Fruit fly (Drosophila melanogaster) whole organism, embryonic: ENCODE measurements around the gene Ntf-2r.

Source experiments
- Ada2b ChIP-seq: fragments of 200-800 bp; sonication (Bioruptor generic); IDR thresholded peaks from 2 replicates; pipeline ENCODE4 v1.3.6; 2022; ENCODE audit warnings: missing biosample characterization, missing genetic modification characterization
- B-H2 ChIP-seq: fragments of 200-800 bp; sonication (Bioruptor generic); optimal IDR thresholded peaks from 2 replicates; lab custom pipeline; 2018; ENCODE audit warnings: missing biosample characterization, mild to moderate bottlenecking, missing genetic modification characterization
- CG10321 ChIP-seq: fragments of 200-800 bp; sonication (Bioruptor generic); IDR thresholded peaks from 2 replicates; pipeline ENCODE4 v1.3.6; 2022; ENCODE audit warnings: missing biosample characterization, missing genetic modification characterization
- CG10366 ChIP-seq: fragments of 200-800 bp; sonication (Bioruptor generic); IDR thresholded peaks from 2 replicates; pipeline ENCODE4 v1.3.6; 2022; ENCODE audit warnings: missing biosample characterization, missing genetic modification characterization
- CG10431 ChIP-seq: fragments of 200-800 bp; sonication (Bioruptor generic); optimal IDR thresholded peaks from 3 replicates; lab custom pipeline; 2018; ENCODE audit warnings: missing biosample characterization, mild to moderate bottlenecking, missing genetic modification characterization
- CG10462 ChIP-seq: fragments of 200-800 bp; sonication (Bioruptor generic); optimal IDR thresholded peaks from 2 replicates; lab custom pipeline; 2016; ENCODE audit warnings: missing biosample characterization, missing genetic modification characterization
- CG11085 ChIP-seq: fragments of 200-800 bp; sonication (Bioruptor generic); IDR thresholded peaks from 2 replicates; pipeline ENCODE4 v1.3.6; 2022; ENCODE audit warnings: missing biosample characterization, missing genetic modification characterization
- CG12942 ChIP-seq: fragments of 200-800 bp; sonication (Bioruptor generic); optimal IDR thresholded peaks from 3 replicates; lab custom pipeline; 2016; ENCODE audit warnings: missing biosample characterization, missing genetic modification characterization
- CG13775 ChIP-seq: fragments of 200-800 bp; sonication (Bioruptor generic); optimal IDR thresholded peaks from 3 replicates; lab custom pipeline; 2017; ENCODE audit warnings: missing biosample characterization, mild to moderate bottlenecking, missing genetic modification characterization
- CG14014 ChIP-seq: fragments of 200-800 bp; sonication (Bioruptor generic); IDR thresholded peaks from 2 replicates; pipeline ENCODE4 v1.3.6; 2022; ENCODE audit warnings: missing biosample characterization, missing genetic modification characterization
- CG14965 ChIP-seq: fragments of 200-800 bp; sonication (Bioruptor generic); optimal IDR thresholded peaks from 2 replicates; lab custom pipeline; 2016; ENCODE audit warnings: missing biosample characterization, missing genetic modification characterization, borderline replicate concordance
- CG1602 ChIP-seq: fragments of 200-800 bp; sonication (Bioruptor generic); optimal IDR thresholded peaks from 3 replicates; lab custom pipeline; 2016; ENCODE audit warnings: missing biosample characterization, missing genetic modification characterization
- CG17802 ChIP-seq: fragments of 200-800 bp; sonication (Bioruptor generic); optimal IDR thresholded peaks from 2 replicates; lab custom pipeline; 2018; ENCODE audit warnings: missing biosample characterization, mild to moderate bottlenecking, missing genetic modification characterization, moderate library complexity
- CG18262 ChIP-seq: fragments of 200-800 bp; optimal IDR thresholded peaks from 3 replicates; lab custom pipeline; 2019; ENCODE audit warnings: missing biosample characterization, mild to moderate bottlenecking, missing genetic modification characterization, moderate library complexity
- CG18764 ChIP-seq: fragments of 200-800 bp; sonication (Bioruptor generic); optimal IDR thresholded peaks from 3 replicates; lab custom pipeline; 2016; ENCODE audit warnings: missing biosample characterization, missing genetic modification characterization
- CG2199 ChIP-seq: fragments of 200-800 bp; sonication (Bioruptor generic); IDR thresholded peaks from 3 replicates; pipeline ENCODE4 v1.3.6; 2022; ENCODE audit warnings: missing biosample characterization, missing genetic modification characterization
- CG30403 ChIP-seq: fragments of 200-800 bp; sonication (Bioruptor generic); optimal IDR thresholded peaks from 3 replicates; lab custom pipeline; 2016; ENCODE audit warnings: missing biosample characterization, missing genetic modification characterization
- CG3847 ChIP-seq: fragments of 200-800 bp; sonication (Bioruptor generic); IDR thresholded peaks from 2 replicates; pipeline ENCODE4 v1.3.6; 2022; ENCODE audit warnings: missing biosample characterization, missing genetic modification characterization
- CG4730 ChIP-seq: fragments of 200-800 bp; sonication (Bioruptor generic); IDR thresholded peaks from 2 replicates; pipeline ENCODE4 v1.3.6; 2022; ENCODE audit warnings: missing biosample characterization, missing genetic modification characterization
- CG6272 ChIP-seq: fragments of 200-800 bp; sonication (Bioruptor generic); IDR thresholded peaks from 2 replicates; pipeline ENCODE4 v1.3.6; 2022; ENCODE audit warnings: missing biosample characterization, missing genetic modification characterization
- CG8290 ChIP-seq, 3 experiments: fragments of 200-800 bp; sonication (Bioruptor generic); optimal IDR thresholded peaks; 2 replicates each; lab custom pipeline; 2016 to 2019; ENCODE audit warnings: missing biosample characterization in 3 of 3, missing genetic modification characterization in 3 of 3, mild to moderate bottlenecking in 2 of 3, moderate library complexity in 1 of 3
- CG8478 ChIP-seq: fragments of >200 bp; optimal IDR thresholded peaks from 2 replicates; lab custom pipeline; 2018
- CoRest ChIP-seq: fragments of 200-800 bp; sonication (Bioruptor generic); optimal IDR thresholded peaks from 3 replicates; lab custom pipeline; 2018; ENCODE audit warnings: missing biosample characterization, mild to moderate bottlenecking, missing genetic modification characterization, moderate library complexity
- CrebB ChIP-seq: fragments of 200-800 bp; sonication (Bioruptor generic); optimal IDR thresholded peaks from 3 replicates; lab custom pipeline; 2018; ENCODE audit warnings: missing biosample characterization, mild to moderate bottlenecking, missing genetic modification characterization
- Dp ChIP-seq: fragments of 200-800 bp; sonication (Bioruptor generic); optimal IDR thresholded peaks from 2 replicates; lab custom pipeline; 2018; ENCODE audit warnings: missing biosample characterization, mild to moderate bottlenecking, missing genetic modification characterization, moderate library complexity
- Fer2 ChIP-seq: fragments of 200-800 bp; sonication (Bioruptor generic); optimal IDR thresholded peaks from 2 replicates; lab custom pipeline; 2018; ENCODE audit warnings: missing biosample characterization, mild to moderate bottlenecking, missing genetic modification characterization, moderate library complexity
- HHEX ChIP-seq: fragments of 200-800 bp; sonication (Bioruptor generic); optimal IDR thresholded peaks from 3 replicates; lab custom pipeline; 2017; ENCODE audit warnings: missing biosample characterization, mild to moderate bottlenecking, missing genetic modification characterization, missing genetic modification reagents
- HLH3B ChIP-seq: fragments of 200-800 bp; sonication (Bioruptor generic); IDR thresholded peaks from 2 replicates; pipeline ENCODE4 v1.3.6; 2022; ENCODE audit warnings: missing biosample characterization, missing genetic modification characterization
- Hmr ChIP-seq: fragments of 200-800 bp; sonication (Bioruptor generic); optimal IDR thresholded peaks from 3 replicates; lab custom pipeline; 2017; ENCODE audit warnings: mild to moderate bottlenecking, missing biosample characterization, missing genetic modification reagents, missing genetic modification characterization
- Kr ChIP-seq: fragments of 200-800 bp; sonication (Bioruptor generic); optimal IDR thresholded peaks from 2 replicates; lab custom pipeline; 2017; ENCODE audit warnings: missing biosample characterization, mild to moderate bottlenecking, missing genetic modification characterization
- NK7.1 ChIP-seq: fragments of 200-800 bp; sonication (Bioruptor generic); optimal IDR thresholded peaks from 3 replicates; lab custom pipeline; 2016; ENCODE audit warnings: missing biosample characterization, missing genetic modification characterization
- Opbp ChIP-seq: fragments of 200-800 bp; sonication (Bioruptor generic); IDR thresholded peaks from 3 replicates; pipeline ENCODE4 v1.3.6; 2022; ENCODE audit warnings: missing biosample characterization, missing genetic modification characterization; ENCODE audit not compliant: partially characterized antibody
- Sox100B ChIP-seq: fragments of 200-800 bp; sonication (Bioruptor generic); optimal IDR thresholded peaks from 3 replicates; lab custom pipeline; 2018; ENCODE audit warnings: missing biosample characterization, mild to moderate bottlenecking, missing genetic modification characterization
- YL-1 ChIP-seq: fragments of 200-800 bp; sonication (Bioruptor generic); optimal IDR thresholded peaks from 3 replicates; lab custom pipeline; 2017; ENCODE audit warnings: missing biosample characterization, mild to moderate bottlenecking, missing genetic modification characterization
- ac ChIP-seq: fragments of 200-800 bp; sonication (Bioruptor generic); optimal IDR thresholded peaks from 3 replicates; lab custom pipeline; 2017; ENCODE audit warnings: missing biosample characterization, mild to moderate bottlenecking, missing genetic modification characterization
- crol ChIP-seq: fragments of 200-800 bp; sonication (Bioruptor generic); IDR thresholded peaks from 2 replicates; pipeline ENCODE4 v1.3.6; 2022; ENCODE audit warnings: missing biosample characterization, missing genetic modification characterization
- dimm ChIP-seq: fragments of 200-800 bp; sonication (Bioruptor generic); IDR thresholded peaks from 2 replicates; pipeline ENCODE4 v1.3.6; 2022; ENCODE audit warnings: missing biosample characterization, missing genetic modification characterization
- gcm2 ChIP-seq: fragments of 200-800 bp; sonication (Bioruptor generic); optimal IDR thresholded peaks from 2 replicates; lab custom pipeline; 2016; ENCODE audit warnings: missing biosample characterization, missing genetic modification characterization
- gem ChIP-seq: fragments of 200-800 bp; sonication (Bioruptor generic); optimal IDR thresholded peaks from 2 replicates; lab custom pipeline; 2019; ENCODE audit warnings: missing biosample characterization, mild to moderate bottlenecking, missing genetic modification characterization, moderate library complexity
- gsb ChIP-seq: fragments of 200-800 bp; sonication (Bioruptor generic); IDR thresholded peaks from 2 replicates; pipeline ENCODE4 v1.3.6; 2022; ENCODE audit warnings: missing biosample characterization, missing genetic modification characterization
- knrl ChIP-seq: fragments of 200-800 bp; sonication (Bioruptor generic); IDR thresholded peaks from 3 replicates; pipeline ENCODE4 v1.3.6; 2022; ENCODE audit warnings: missing biosample characterization, missing genetic modification characterization; ENCODE audit not compliant: partially characterized antibody
- odd ChIP-seq: fragments of 200-800 bp; sonication (Bioruptor generic); optimal IDR thresholded peaks from 2 replicates; lab custom pipeline; 2017; ENCODE audit warnings: missing biosample characterization, mild to moderate bottlenecking, missing genetic modification characterization
- org-1 ChIP-seq: fragments of 200-800 bp; sonication (Bioruptor generic); optimal IDR thresholded peaks from 2 replicates; lab custom pipeline; 2017; ENCODE audit warnings: missing biosample characterization, missing genetic modification characterization
- prd ChIP-seq, 3 experiments: fragments of >200 bp in 2 of 3; fragments of 200-800 bp in 1 of 3; sonication (Bioruptor generic) in 1 of 3; optimal IDR thresholded peaks in 2 of 3; IDR thresholded peaks in 1 of 3; 2 replicates in 2 of 3; 3 replicates in 1 of 3; pipeline versions ENCODE4 v1.3.6 to Lab custom; 2017 to 2022; ENCODE audit warnings: missing biosample characterization in 1 of 3, missing genetic modification characterization in 1 of 3
- pum ChIP-seq: fragments of 200-800 bp; sonication (Bioruptor generic); optimal IDR thresholded peaks from 2 replicates; lab custom pipeline; 2016; ENCODE audit warnings: missing biosample characterization, missing genetic modification characterization
- sc ChIP-seq, 3 experiments: fragments of >200 bp in 2 of 3; fragments of 200-800 bp in 1 of 3; sonication (Bioruptor generic) in 1 of 3; optimal IDR thresholded peaks; 2 replicates in 2 of 3; 3 replicates in 1 of 3; lab custom pipeline; 2017; ENCODE audit warnings: mild to moderate bottlenecking in 1 of 3, missing biosample characterization in 1 of 3, missing genetic modification characterization in 1 of 3, missing genetic modification reagents in 1 of 3
- seq ChIP-seq: fragments of 200-800 bp; sonication (Bioruptor generic); IDR thresholded peaks from 2 replicates; pipeline ENCODE4 v1.3.6; 2022; ENCODE audit warnings: missing biosample characterization, missing genetic modification characterization
- toy ChIP-seq: fragments of 200-800 bp; sonication (Bioruptor generic); IDR thresholded peaks from 2 replicates; pipeline ENCODE4 v1.3.6; 2022; ENCODE audit warnings: missing biosample characterization, missing genetic modification characterization
- wek ChIP-seq: fragments of 200-800 bp; sonication (Bioruptor generic); optimal IDR thresholded peaks from 3 replicates; lab custom pipeline; 2018; ENCODE audit warnings: missing biosample characterization, mild to moderate bottlenecking, missing genetic modification characterization, moderate library complexity

Gene Ntf-2r

dm6 chr2L:18448639-18449430 lies 5.6 kb upstream of the Ntf-2r start, which contains the start of gene ncm (continued):
- no peak for TF ChIP-seq prd (optimal IDR thresholded peaks at IDR 0.05; lab: Kevin White, UChicago)
- no peak for TF ChIP-seq prd (GFP tag; IDR thresholded peaks at IDR 0.05; lab: Robert Waterston, UW)
- TF ChIP-seq gsb, result no peak
- TF ChIP-seq crol (GFP tag; lab: Robert Waterston, UW), result 0 out of 2 replicates have a peak, but pooled peaks have one; percentile 22
- no peak for TF ChIP-seq CG10321 (GFP tag; lab: Robert Waterston, UW)
- no peak for TF ChIP-seq CG2199 (GFP tag; lab: Robert Waterston, UW)
- peak; percentile 8 for TF ChIP-seq CG8290 (GFP tag; optimal IDR thresholded peaks at IDR 0.05; lab: Kevin White, UChicago)
- TF ChIP-seq CG8290 (tag; optimal IDR thresholded peaks at IDR 0.05; lab: Kevin White, UChicago), result peak in 1 of 2 experiments; percentile 12
- TF ChIP-seq CG4730 (GFP tag; lab: Robert Waterston, UW), result no peak
- no peak for TF ChIP-seq odd (GFP tag; lab: Kevin White, UChicago)
- TF ChIP-seq CrebB, result no peak
- no peak for TF ChIP-seq CG6272 (GFP tag; lab: Robert Waterston, UW)
- no peak for TF ChIP-seq CG13775 (GFP tag; lab: Kevin White, UChicago)
- TF ChIP-seq YL-1 (GFP tag; lab: Kevin White, UChicago), result peak; percentile 55
- peak; percentile 44 for TF ChIP-seq Dp (GFP tag; lab: Kevin White, UChicago)
- no peak for TF ChIP-seq pum (GFP tag; lab: Kevin White, UChicago)
- TF ChIP-seq wek (GFP tag; lab: Kevin White, UChicago), result no peak
- no peak for TF ChIP-seq gcm2 (GFP tag; lab: Kevin White, UChicago)
- TF ChIP-seq sc (optimal IDR thresholded peaks at IDR 0.05; lab: Kevin White, UChicago), result no peak
- no peak for TF ChIP-seq sc (GFP tag; optimal IDR thresholded peaks at IDR 0.05; lab: Kevin White, UChicago)
- TF ChIP-seq Kr, result no peak
- no peak for TF ChIP-seq CG10366
- TF ChIP-seq NK7.1, result no peak
- TF ChIP-seq CG18262 (tag; lab: Kevin White, UChicago), result peak; percentile 33
- TF ChIP-seq dimm (GFP tag; lab: Robert Waterston, UW), result no peak
- no peak for TF ChIP-seq CG17802 (tag; lab: Kevin White, UChicago)
- no peak for TF ChIP-seq toy (GFP tag; lab: Robert Waterston, UW)
- no peak for TF ChIP-seq Fer2 (tag; lab: Kevin White, UChicago)
- no peak for TF ChIP-seq CG14965 (GFP tag; lab: Kevin White, UChicago)
- TF ChIP-seq CG18764 (GFP tag; lab: Kevin White, UChicago), result peak; percentile 36
- TF ChIP-seq HHEX (GFP tag; lab: Kevin White, UChicago), result no peak
- no peak for TF ChIP-seq CG14014 (GFP tag; lab: Robert Waterston, UW)
- no peak for TF ChIP-seq Hmr (GFP tag; lab: Kevin White, UChicago)
- no peak for TF ChIP-seq CG3847 (GFP tag; lab: Robert Waterston, UW)
- TF ChIP-seq CoRest (tag; lab: Kevin White, UChicago), result peak; percentile 35
- TF ChIP-seq Opbp, result peak; percentile 91
- TF ChIP-seq CG1602 (GFP tag; lab: Kevin White, UChicago), result no peak
- TF ChIP-seq HLH3B (GFP tag; lab: Robert Waterston, UW), result no peak
- TF ChIP-seq knrl (GFP tag; lab: Robert Waterston, UW), result peak; percentile 91
- TF ChIP-seq Ada2b (GFP tag; lab: Robert Waterston, UW), result no peak
- no peak for TF ChIP-seq Sox100B (GFP tag; lab: Kevin White, UChicago)
- no peak for TF ChIP-seq CG12942 (GFP tag; lab: Kevin White, UChicago)
- TF ChIP-seq B-H2, result no peak
- TF ChIP-seq CG11085 (GFP tag; lab: Robert Waterston, UW), result no peak
- TF ChIP-seq seq (GFP tag; lab: Robert Waterston, UW), result no peak
- TF ChIP-seq CG8478, result no peak
- TF ChIP-seq ac, result no peak
- peak; percentile 45 for TF ChIP-seq CG30403 (GFP tag; lab: Kevin White, UChicago)
- no peak for TF ChIP-seq CG10431 (GFP tag; lab: Kevin White, UChicago)
- TF ChIP-seq org-1, result no peak
- TF ChIP-seq CG10462 (GFP tag; lab: Kevin White, UChicago), result no peak
- TF ChIP-seq gem (tag; lab: Kevin White, UChicago), result no peak
